Worm (Caenorhabditis elegans): Measurements from ENCODE around the gene ZK354.9.

- TF ChIP-seq pes-1 (GFP tag; IDR thresholded peaks at IDR 0.05) (no peak), hmg-4 (GFP tag; optimal IDR thresholded peaks at IDR 0.05) (no peak), flt-1 (GFP tag; IDR thresholded peaks at IDR 0.05) (no peak), aly-1 (tag; optimal IDR thresholded peaks at IDR 0.05) (no peak), tra-4 (tag; optimal IDR thresholded peaks at IDR 0.05) (no peak)
Measured at ce11 chrIV:5339255-5339654, 31.3 kb upstream of the ZK354.9 start, which contains the start of gene Y4C6B.2.

All from whole organism, early embryonic.